Worm (Caenorhabditis elegans): ENCODE measurements around the gene C14C6.8.
A peak's percentile ranks its signal among the peaks of the same experiment; 100 is the strongest.

C14C6.8 gene

DNA sequence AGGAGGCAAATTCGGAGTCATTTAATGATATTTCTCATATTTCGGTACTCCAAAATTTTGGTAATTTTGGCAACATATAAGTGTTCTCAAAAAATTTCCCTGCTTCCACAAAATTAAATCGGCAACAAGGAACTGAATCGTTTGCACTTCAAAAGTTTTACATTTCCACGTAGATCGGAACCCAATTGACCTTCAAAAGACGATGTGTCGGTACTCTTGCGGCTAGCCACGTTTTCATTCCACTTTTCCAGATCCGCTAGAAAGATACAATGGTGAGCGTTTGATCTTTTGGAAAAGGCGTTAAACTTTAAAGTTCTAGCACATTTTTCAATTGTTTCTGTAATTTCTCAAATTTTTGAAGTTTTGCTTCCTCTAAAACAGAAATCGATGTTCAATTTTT is 44.0 kb upstream of the C14C6.8 start:
- TF ChIP-seq php-3 (GFP tag; IDR thresholded peaks at IDR 0.05) (no peak), set-16 (GFP tag; IDR thresholded peaks at IDR 0.05) (no peak), zip-11 (GFP tag; IDR thresholded peaks at IDR 0.05) (no peak), daf-12 (tag; optimal IDR thresholded peaks at IDR 0.05) (no peak), hlh-30 (tag; optimal IDR thresholded peaks at IDR 0.05; ENCODE audit: insufficient read depth) (no peak), ceh-28 (tag; optimal IDR thresholded peaks at IDR 0.05) (no peak), lin-38 (GFP tag; IDR thresholded peaks at IDR 0.05) (no peak), ceh-20 (GFP tag; IDR thresholded peaks at IDR 0.05) (no peak), ceh-62 (tag; optimal IDR thresholded peaks at IDR 0.05) (no peak), madf-9 (GFP tag; conservative IDR thresholded peaks at IDR 0.05) (no peak), duxl-1 (tag; optimal IDR thresholded peaks at IDR 0.05; ENCODE audit: poor library complexity) (no peak), lin-13 (GFP tag; optimal IDR thresholded peaks at IDR 0.05) (no peak), nhr-28 (tag; optimal IDR thresholded peaks at IDR 0.05) (no peak), gei-8 (GFP tag; optimal IDR thresholded peaks at IDR 0.05) (no peak), lsy-2 (tag; optimal IDR thresholded peaks at IDR 0.05) (no peak), dpl-1 (GFP tag; optimal IDR thresholded peaks at IDR 0.05) (no peak), arid-1 (GFP tag; conservative IDR thresholded peaks at IDR 0.05) (no peak)

DNA sequence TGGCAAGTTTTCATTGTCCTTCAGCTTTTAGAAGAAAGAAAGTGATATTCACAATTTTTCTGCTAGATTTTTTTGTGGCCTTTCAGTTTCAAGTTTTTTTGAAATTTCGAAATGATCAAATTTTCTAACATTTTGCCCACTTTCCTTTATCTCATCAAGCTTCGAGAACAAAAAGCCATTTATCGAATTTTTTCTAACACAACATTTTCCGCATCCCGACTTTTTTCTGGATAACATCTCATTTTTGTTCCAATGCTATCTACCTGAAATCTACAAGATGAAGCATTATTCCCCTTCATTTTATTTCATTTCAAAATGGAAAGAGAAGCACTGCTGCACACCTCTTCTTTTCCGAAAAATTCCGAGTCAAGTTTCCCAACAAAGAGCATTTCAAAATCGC is 40.0 kb upstream of the C14C6.8 start, which contains the start of gene ZK488.5:
ZK488.5 (plus strand) TSS at position 301 of the 400 bp plus-strand sequence.
- TF ChIP-seq madf-5 (GFP tag; IDR thresholded peaks at IDR 0.05), result no peak
- TF ChIP-seq lim-7 (GFP tag; IDR thresholded peaks at IDR 0.05), result no peak
- no peak for TF ChIP-seq fkh-10 (GFP tag; optimal IDR thresholded peaks at IDR 0.05)
- no peak for TF ChIP-seq mes-2 (tag; optimal IDR thresholded peaks at IDR 0.05; ENCODE audit: poor library complexity, severe bottlenecking)

DNA sequence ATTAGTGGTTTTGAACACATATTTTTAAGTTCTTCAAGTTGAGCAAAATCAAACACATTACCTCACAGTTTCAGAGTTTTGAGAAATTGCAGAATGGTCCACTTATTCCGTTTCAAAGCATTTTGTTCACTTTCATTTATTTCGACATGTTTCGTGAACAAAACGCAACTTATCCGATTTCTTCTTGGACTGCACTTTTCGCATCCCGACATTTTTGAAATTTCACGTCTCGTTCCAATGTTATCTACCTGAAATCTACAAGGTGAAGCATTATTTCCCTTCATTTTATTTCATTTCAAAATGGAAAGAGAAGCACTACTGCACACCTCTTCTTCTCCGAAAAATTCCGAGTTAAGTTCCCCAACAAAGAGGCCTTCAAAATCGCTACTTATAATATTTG is 37.2 kb upstream of the C14C6.8 start, which contains the start of gene ZK488.6:
ZK488.6 (plus strand) TSS at position 301 of the 400 bp plus-strand sequence.
- TF ChIP-seq daf-12 (tag; optimal IDR thresholded peaks at IDR 0.05) (no peak), tag-97 (GFP tag; IDR thresholded peaks at IDR 0.05) (no peak), fkh-10 (GFP tag; optimal IDR thresholded peaks at IDR 0.05) (no peak)

DNA sequence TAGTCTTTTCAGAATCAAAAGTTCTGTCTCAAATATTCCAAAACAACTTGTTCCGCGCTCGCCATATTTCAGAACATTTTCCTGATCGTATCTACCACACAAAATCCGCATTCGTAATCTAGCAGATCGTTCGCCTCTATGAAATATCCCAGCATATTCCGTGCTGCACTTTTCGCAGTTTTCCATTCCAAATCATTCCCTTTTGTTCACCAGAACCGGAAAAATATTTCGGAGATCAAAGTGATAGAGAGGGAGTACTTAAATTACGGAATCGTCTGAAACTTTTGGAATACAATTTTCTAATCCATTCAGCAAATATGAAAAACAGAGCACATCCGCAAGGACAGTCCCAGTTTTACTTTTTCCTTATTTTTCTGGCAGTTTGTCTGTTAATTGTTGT is 34.9 kb upstream of the C14C6.8 start, which contains the start of gene K06H6.1:
K06H6.1 (plus strand) TSS at position 301 of the 400 bp plus-strand sequence.
- TF ChIP-seq spr-3 (GFP tag; optimal IDR thresholded peaks at IDR 0.05), result no peak
- peak in 1 of 2 experiments; percentile 40 for TF ChIP-seq unc-62 (GFP tag; optimal IDR thresholded peaks at IDR 0.05 in 1 of 2)
- TF ChIP-seq unc-62 (tag; optimal IDR thresholded peaks at IDR 0.05), result no peak

DNA sequence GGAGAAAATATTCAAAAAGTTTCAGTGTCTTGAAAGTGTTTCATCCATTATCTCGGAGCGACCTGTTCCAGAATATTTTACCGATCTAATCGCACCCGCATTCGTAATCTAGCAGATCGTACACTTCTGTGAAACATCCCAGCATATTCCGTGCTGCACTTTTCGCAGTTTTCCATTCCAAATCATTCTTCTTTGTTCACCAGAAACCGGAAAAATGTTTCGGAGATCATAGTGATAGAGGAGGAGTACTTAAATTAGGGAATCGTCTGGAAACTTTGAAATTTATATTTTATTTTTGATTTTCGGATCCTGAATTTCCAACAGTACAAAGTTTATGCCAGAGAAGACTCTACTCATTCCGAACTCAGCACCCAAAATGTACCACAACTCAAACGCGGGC is 32.5 kb upstream of the C14C6.8 start, which contains the start of gene K06H6.2:
K06H6.2 (plus strand) TSS at position 301 of the 400 bp plus-strand sequence.
- TF ChIP-seq aha-1 (tag) (peak; percentile 4), skn-1 (tag; optimal IDR thresholded peaks at IDR 0.05) (no peak)

DNA sequence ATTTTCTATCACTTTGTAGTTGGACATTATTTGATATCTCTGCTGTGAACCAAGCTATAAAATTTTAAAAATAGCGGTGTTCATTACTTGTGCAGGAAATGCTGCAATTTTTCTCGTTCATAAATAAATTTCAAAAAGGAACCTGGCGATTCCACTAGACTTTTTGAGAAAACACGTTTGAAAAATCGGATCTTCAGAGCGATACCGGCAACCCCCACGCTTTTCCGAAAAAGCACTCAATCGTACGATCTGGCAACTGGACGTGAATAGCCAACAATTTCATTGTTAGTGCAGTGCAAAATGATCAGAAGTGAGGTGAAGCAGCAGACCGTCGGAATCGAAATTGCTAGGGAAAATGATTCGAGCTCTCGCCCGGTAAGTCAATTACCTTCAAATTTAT is 28.6 kb upstream of the C14C6.8 start, which contains the start of gene nstp-7:
nstp-7 (plus strand) TSS at position 301 of the 400 bp plus-strand sequence.
- TF ChIP-seq pqm-1 (tag; optimal IDR thresholded peaks at IDR 0.05) (no peak), nhr-25 (tag; optimal IDR thresholded peaks at IDR 0.05; ENCODE audit: borderline replicate concordance, insufficient read depth) (no peak), ztf-11 (tag; optimal IDR thresholded peaks at IDR 0.05) (no peak), Y105C5A.15 (GFP tag; IDR thresholded peaks at IDR 0.05) (no peak), Y5F2A.4 (GFP tag; optimal IDR thresholded peaks at IDR 0.05) (no peak), saeg-2 (GFP tag; IDR thresholded peaks at IDR 0.05) (no peak), ama-1 (optimal IDR thresholded peaks at IDR 0.05) (no peak), hif-1 (tag; optimal IDR thresholded peaks at IDR 0.05) (no peak), nhr-77 (tag; optimal IDR thresholded peaks at IDR 0.05) (no peak), zip-11 (GFP tag; IDR thresholded peaks at IDR 0.05) (no peak), madf-9 (GFP tag; conservative IDR thresholded peaks at IDR 0.05) (no peak), zfp-2 (tag; optimal IDR thresholded peaks at IDR 0.05) (no peak), spr-1 (tag; optimal IDR thresholded peaks at IDR 0.05) (no peak), nhr-76 (tag; optimal IDR thresholded peaks at IDR 0.05) (no peak), arid-1 (GFP tag; conservative IDR thresholded peaks at IDR 0.05) (no peak)

Measured in whole organism, L4 larva.